Worm (Caenorhabditis elegans) whole organism, L2 larva: ENCODE results near the gene ugt-55.
A peak's percentile ranks its signal among the peaks of the same experiment; 100 is the strongest.

Source experiments
- C34F6.9 ChIP-seq: fragments of 150-350 bp; optimal IDR thresholded peaks from 2 replicates; lab custom pipeline; 2014; ENCODE audit warnings: missing biosample characterization, missing genetic modification characterization
- F13H6.1 ChIP-seq: sonication (generic microtip); optimal IDR thresholded peaks from 2 replicates; lab custom pipeline; 2016; ENCODE audit warnings: missing genetic modification characterization, missing compliant biosample characterization
- Y55F3AM.14 ChIP-seq: fragments of 200-800 bp; sonication (Bioruptor generic); optimal IDR thresholded peaks from 2 replicates; lab custom pipeline; 2018; ENCODE audit warnings: mild to moderate bottlenecking, missing genetic modification characterization, missing compliant biosample characterization
- ZK546.5 ChIP-seq: sonication (generic microtip); optimal IDR thresholded peaks from 2 replicates; lab custom pipeline; 2017; ENCODE audit warnings: missing biosample characterization, missing genetic modification characterization
- aly-2 ChIP-seq: fragments of 150-350 bp; optimal IDR thresholded peaks from 2 replicates; lab custom pipeline; 2014; ENCODE audit warnings: missing biosample characterization, missing genetic modification characterization
- ama-1 ChIP-seq: fragments of 150-350 bp; optimal IDR thresholded peaks from 2 replicates; lab custom pipeline; 2018; ENCODE audit warnings: inconsistent platforms
- blmp-1 ChIP-seq: sonication (generic microtip); optimal IDR thresholded peaks from 2 replicates; lab custom pipeline; 2017; ENCODE audit warnings: missing genetic modification characterization, mild to moderate bottlenecking, missing compliant biosample characterization, antibody characterized with exemption, moderate library complexity; ENCODE audit not compliant: insufficient read depth
- ceh-16 ChIP-seq: fragments of 150-350 bp; optimal IDR thresholded peaks from 2 replicates; lab custom pipeline; 2014; ENCODE audit warnings: missing biosample characterization, missing genetic modification characterization
- ceh-82 ChIP-seq: fragments of 150-350 bp; optimal IDR thresholded peaks from 2 replicates; lab custom pipeline; 2014; ENCODE audit warnings: missing biosample characterization, missing genetic modification characterization
- dmd-4 ChIP-seq: sonication (generic microtip); optimal IDR thresholded peaks from 2 replicates; lab custom pipeline; 2017; ENCODE audit warnings: missing biosample characterization, missing genetic modification characterization
- egl-27 ChIP-seq: sonication (generic microtip); optimal IDR thresholded peaks from 3 replicates; lab custom pipeline; 2017; ENCODE audit warnings: missing biosample characterization, missing genetic modification reagents, missing genetic modification characterization
- elt-3 ChIP-seq: sonication (generic microtip); optimal IDR thresholded peaks from 2 replicates; lab custom pipeline; 2017; ENCODE audit warnings: missing biosample characterization, missing genetic modification characterization
- fos-1 ChIP-seq: fragments of 150-350 bp; optimal IDR thresholded peaks from 2 replicates; lab custom pipeline; 2014; ENCODE audit warnings: missing biosample characterization, missing genetic modification characterization
- gmeb-1 ChIP-seq: fragments of 150-350 bp; optimal IDR thresholded peaks from 2 replicates; lab custom pipeline; 2014; ENCODE audit warnings: missing biosample characterization, missing genetic modification characterization
- lin-11 ChIP-seq: fragments of 150-350 bp; sonication (generic microtip); optimal IDR thresholded peaks from 2 replicates; lab custom pipeline; 2014; ENCODE audit warnings: missing biosample characterization, missing genetic modification characterization, inconsistent platforms, mixed read lengths
- lin-39 ChIP-seq: fragments of 150-350 bp; optimal IDR thresholded peaks from 2 replicates; lab custom pipeline; 2014; ENCODE audit warnings: missing biosample characterization, missing genetic modification reagents, missing genetic modification characterization
- mab-5 ChIP-seq: fragments of 150-350 bp; optimal IDR thresholded peaks from 2 replicates; lab custom pipeline; 2014; ENCODE audit warnings: missing biosample characterization, missing genetic modification characterization
- mbf-1 ChIP-seq: sonication (generic microtip); optimal IDR thresholded peaks from 2 replicates; lab custom pipeline; 2017; ENCODE audit warnings: missing biosample characterization, missing genetic modification characterization
- mdl-1 ChIP-seq, 2 experiments: fragments of 150-350 bp in 1 of 2; sonication (generic microtip) in 1 of 2; optimal IDR thresholded peaks; 2 replicates each; lab custom pipeline; 2017; ENCODE audit warnings: missing biosample characterization in 2 of 2, missing genetic modification characterization in 2 of 2
- nhr-10 ChIP-seq: sonication (generic microtip); optimal IDR thresholded peaks from 2 replicates; lab custom pipeline; 2017; ENCODE audit warnings: missing biosample characterization, missing genetic modification characterization
- nhr-11 ChIP-seq: fragments of 150-350 bp; optimal IDR thresholded peaks from 2 replicates; lab custom pipeline; 2014; ENCODE audit warnings: missing biosample characterization, missing genetic modification characterization
- nhr-12 ChIP-seq: fragments of 150-350 bp; optimal IDR thresholded peaks from 2 replicates; lab custom pipeline; 2014; ENCODE audit warnings: missing biosample characterization, missing genetic modification characterization
- nhr-129 ChIP-seq: fragments of 150-350 bp; optimal IDR thresholded peaks from 2 replicates; lab custom pipeline; 2014; ENCODE audit warnings: missing biosample characterization, missing genetic modification characterization
- nhr-21 ChIP-seq: fragments of 150-350 bp; optimal IDR thresholded peaks from 2 replicates; lab custom pipeline; 2014; ENCODE audit warnings: missing biosample characterization, missing genetic modification characterization
- nhr-23 ChIP-seq: fragments of 150-350 bp; optimal IDR thresholded peaks from 2 replicates; lab custom pipeline; 2014; ENCODE audit warnings: missing biosample characterization, missing genetic modification reagents, missing genetic modification characterization
- nhr-237 ChIP-seq: fragments of 150-350 bp; optimal IDR thresholded peaks from 2 replicates; lab custom pipeline; 2014; ENCODE audit warnings: missing biosample characterization, missing genetic modification characterization
- nhr-25 ChIP-seq: fragments of 150-350 bp; sonication (generic microtip); optimal IDR thresholded peaks from 3 replicates; lab custom pipeline; 2014; ENCODE audit warnings: missing biosample characterization, missing genetic modification characterization
- nhr-6 ChIP-seq: fragments of 150-350 bp; optimal IDR thresholded peaks from 2 replicates; lab custom pipeline; 2014; ENCODE audit warnings: missing biosample characterization, missing genetic modification characterization
- nhr-77 ChIP-seq: fragments of 150-350 bp; optimal IDR thresholded peaks from 2 replicates; lab custom pipeline; 2014; ENCODE audit warnings: missing biosample characterization, missing genetic modification characterization
- sem-4 ChIP-seq: fragments of 150-350 bp; optimal IDR thresholded peaks from 2 replicates; lab custom pipeline; 2014; ENCODE audit warnings: missing biosample characterization, missing genetic modification reagents, missing genetic modification characterization
- skn-1 ChIP-seq: sonication (generic microtip); optimal IDR thresholded peaks from 2 replicates; lab custom pipeline; 2017; ENCODE audit warnings: missing biosample characterization, missing genetic modification characterization
- sma-9 ChIP-seq, 2 experiments: fragments of 150-350 bp in 1 of 2; sonication (generic microtip) in 1 of 2; optimal IDR thresholded peaks; 2 replicates each; lab custom pipeline; 2014 to 2016; ENCODE audit warnings: missing genetic modification characterization in 2 of 2, mild to moderate bottlenecking in 1 of 2, missing biosample characterization in 1 of 2, missing compliant biosample characterization in 1 of 2, missing genetic modification reagents in 1 of 2, moderate library complexity in 1 of 2
- unc-39 ChIP-seq: fragments of 150-350 bp; optimal IDR thresholded peaks from 2 replicates; lab custom pipeline; 2014; ENCODE audit warnings: missing biosample characterization, missing genetic modification characterization
- unc-55 ChIP-seq: fragments of 150-350 bp; sonication (generic microtip); optimal IDR thresholded peaks from 3 replicates; lab custom pipeline; 2014; ENCODE audit warnings: missing biosample characterization, missing genetic modification reagents, missing genetic modification characterization
- ztf-1 ChIP-seq: fragments of 200-800 bp; sonication (Bioruptor generic); conservative IDR thresholded peaks from 2 replicates; pipeline ENCODE4 v1.3.6; 2022; ENCODE audit warnings: missing genetic modification characterization, missing compliant biosample characterization
- ztf-4 ChIP-seq: fragments of 150-350 bp; optimal IDR thresholded peaks from 2 replicates; lab custom pipeline; 2014; ENCODE audit warnings: missing biosample characterization, missing genetic modification characterization

Gene ugt-55

ce11 chrV:12241126-12241525, 15.4 kb upstream of the ugt-55 start, which contains the start of gene ttr-22:
Gene ttr-22, plus strand, starts transcription at chrV:12241426.
- TF ChIP-seq unc-55 (GFP tag; lab: Kevin White, UChicago) (no peak), elt-3 (no peak), mbf-1 (tag; lab: Kevin White, UChicago) (no peak), lin-11 (tag; lab: Kevin White, UChicago) (no peak), ZK546.5 (tag; lab: Kevin White, UChicago) (no peak), F13H6.1 (tag; lab: Kevin White, UChicago) (no peak), nhr-6 (tag; lab: Kevin White, UChicago) (no peak), blmp-1 (no peak), nhr-25 (tag; lab: Kevin White, UChicago) (no peak), ama-1 (lab: Kevin White, UChicago) (no peak), nhr-129 (tag; lab: Kevin White, UChicago) (no peak), mdl-1 (tag; optimal IDR thresholded peaks at IDR 0.05; lab: Kevin White, UChicago) (no peak), dmd-4 (tag; lab: Kevin White, UChicago) (no peak), lin-39 (tag; lab: Kevin White, UChicago) (no peak), mab-5 (no peak)

DNA sequence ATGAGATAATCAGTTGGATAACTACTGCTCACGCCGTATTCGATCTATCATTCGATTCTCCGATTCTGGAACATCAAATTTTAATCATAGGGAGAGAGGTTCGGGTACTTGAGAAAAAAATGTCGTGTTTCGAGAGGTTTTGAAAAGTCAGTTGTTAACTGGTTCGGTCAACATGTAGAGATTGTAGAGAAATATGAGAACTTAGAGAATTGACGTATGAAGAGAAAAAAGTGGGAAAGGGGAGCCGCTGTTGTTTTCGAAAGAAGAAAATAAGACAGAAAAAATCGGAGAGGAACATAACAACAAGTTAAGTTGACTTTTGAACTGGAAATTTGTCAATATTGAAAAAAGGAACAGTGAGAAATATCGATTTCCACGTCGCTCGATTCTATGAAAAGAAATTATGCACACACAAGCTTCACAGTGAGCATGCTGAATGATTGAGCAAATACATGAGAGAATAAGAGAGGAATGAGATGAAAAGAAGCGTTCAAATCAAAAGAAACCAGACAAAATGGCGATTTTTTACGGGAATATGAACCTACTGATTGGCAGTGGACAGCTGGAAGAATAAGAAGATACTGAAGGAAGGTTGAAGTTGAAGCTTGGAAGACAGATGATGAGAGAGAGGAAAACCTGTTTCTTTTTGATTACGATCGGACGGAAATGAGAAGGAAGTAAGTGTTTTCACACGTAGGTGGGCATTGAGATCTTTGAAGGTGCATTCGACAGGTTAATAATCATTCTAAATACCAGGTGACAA, 11.3 kb upstream of the ugt-55 start, which contains the start of the genes T04H1.13, slfl-5 and rad-50:
Gene T04H1.13, minus strand, starts transcription at position 51 of the 763 bp plus-strand sequence.
Gene slfl-5, minus strand, starts transcription at position 65 of the 763 bp plus-strand sequence.
Gene rad-50, plus strand, starts transcription at position 667 of the 763 bp plus-strand sequence.
- TF ChIP-seq ceh-16 (tag; lab: Kevin White, UChicago) = no peak
- TF ChIP-seq unc-39 (tag; lab: Kevin White, UChicago) = no peak
- TF ChIP-seq nhr-129 (tag; lab: Kevin White, UChicago) = peak; percentile 32
- TF ChIP-seq F13H6.1 (tag; lab: Kevin White, UChicago) = peak; percentile 33
- TF ChIP-seq aly-2 = no peak
- no peak for TF ChIP-seq ztf-4 (tag; lab: Kevin White, UChicago)
- TF ChIP-seq skn-1 (tag; lab: Kevin White, UChicago) = no peak
- no peak for TF ChIP-seq C34F6.9 (tag; lab: Kevin White, UChicago)
- TF ChIP-seq Y55F3AM.14 (GFP tag; lab: Kevin White, UChicago) = no peak
- TF ChIP-seq sma-9 (GFP tag; optimal IDR thresholded peaks at IDR 0.05; lab: Kevin White, UChicago) = peak; percentile 17
- no peak for TF ChIP-seq sma-9 (tag; optimal IDR thresholded peaks at IDR 0.05; lab: Kevin White, UChicago)

DNA sequence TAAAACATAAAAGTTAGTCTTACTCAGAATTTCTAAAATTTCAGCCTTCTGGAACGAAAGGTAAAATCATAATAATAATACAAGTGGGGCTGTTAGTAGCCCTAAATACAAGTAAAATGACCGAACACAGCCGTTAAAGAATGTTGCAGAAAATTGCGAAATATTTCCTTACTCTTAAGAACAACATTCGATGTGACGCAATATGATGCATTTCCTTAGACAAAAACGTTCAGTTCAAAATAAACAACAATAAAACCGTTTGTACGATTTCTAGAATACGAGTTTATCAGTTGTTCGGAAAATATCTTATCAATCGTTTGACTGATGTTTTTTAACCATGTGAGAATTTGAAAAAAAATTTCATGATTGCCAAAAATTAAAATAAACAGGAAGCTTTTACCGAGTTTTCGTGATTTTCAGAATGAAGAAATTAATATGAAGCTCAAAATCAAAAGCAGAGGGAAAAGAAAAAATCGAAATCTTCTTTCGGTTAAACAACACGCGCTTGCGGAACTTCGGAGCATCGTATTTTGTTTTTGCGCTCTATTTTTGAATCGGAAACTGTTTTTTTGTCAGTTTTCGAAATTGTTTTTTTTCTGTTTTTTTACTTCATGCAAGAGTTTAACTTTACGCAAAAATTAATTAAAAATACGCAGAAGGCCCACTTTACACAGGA, 10.6 kb upstream of the ugt-55 start:
- TF ChIP-seq egl-27 (no peak), ceh-82 (no peak), nhr-11 (tag; lab: Kevin White, UChicago) (no peak), Y55F3AM.14 (GFP tag; lab: Kevin White, UChicago) (no peak), nhr-237 (tag; lab: Kevin White, UChicago) (no peak), lin-39 (tag; lab: Kevin White, UChicago) (no peak), nhr-25 (tag; lab: Kevin White, UChicago) (no peak), nhr-129 (tag; lab: Kevin White, UChicago) (peak; percentile 48), gmeb-1 (peak; percentile 13), C34F6.9 (tag; lab: Kevin White, UChicago) (peak; percentile 34), nhr-23 (tag; lab: Kevin White, UChicago) (no peak), sem-4 (tag; lab: Kevin White, UChicago) (no peak), ztf-1 (GFP tag; lab: Robert Waterston, UW) (no peak), nhr-77 (tag; lab: Kevin White, UChicago) (no peak), sma-9 (GFP tag; optimal IDR thresholded peaks at IDR 0.05; lab: Kevin White, UChicago) (no peak), sma-9 (tag; optimal IDR thresholded peaks at IDR 0.05; lab: Kevin White, UChicago) (no peak), mbf-1 (tag; lab: Kevin White, UChicago) (no peak), dmd-4 (tag; lab: Kevin White, UChicago) (no peak), ceh-16 (tag; lab: Kevin White, UChicago) (no peak), nhr-10 (tag; lab: Kevin White, UChicago) (no peak), nhr-12 (no peak), mdl-1 (tag; optimal IDR thresholded peaks at IDR 0.05; lab: Kevin White, UChicago) (no peak), elt-3 (no peak), nhr-21 (tag; lab: Kevin White, UChicago) (no peak), ztf-4 (tag; lab: Kevin White, UChicago) (no peak), unc-55 (GFP tag; lab: Kevin White, UChicago) (no peak), fos-1 (tag; lab: Kevin White, UChicago) (no peak)
- TF ChIP-seq, all 48 proteins: peak for 3
